Worm (Caenorhabditis elegans): ENCODE results near the gene mrpl-16.

DNA sequence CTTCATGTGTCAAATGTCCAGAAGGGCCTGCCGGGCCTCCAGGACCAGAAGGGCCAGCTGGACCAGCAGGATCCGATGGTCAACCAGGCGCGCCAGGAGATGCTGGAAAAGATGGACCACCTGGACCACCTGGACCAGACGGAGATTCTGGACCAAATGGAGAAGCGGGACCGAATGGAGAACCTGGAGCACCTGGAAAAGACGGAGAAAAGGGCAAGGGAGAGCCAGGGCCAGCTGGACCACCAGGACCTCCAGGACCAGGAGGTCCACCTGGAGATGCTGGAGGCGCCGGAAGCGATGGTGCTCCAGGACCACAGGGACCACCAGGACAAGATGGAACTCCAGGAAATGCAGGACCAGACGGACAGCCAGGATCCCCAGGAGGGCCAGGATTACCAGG is 44.5 kb downstream of the mrpl-16 start:
- TF ChIP-seq nhr-11 (tag; optimal IDR thresholded peaks at IDR 0.05) (no peak), fax-1 (tag; optimal IDR thresholded peaks at IDR 0.05) (no peak), ceh-2 (tag; optimal IDR thresholded peaks at IDR 0.05) (no peak), tbx-2 (tag; optimal IDR thresholded peaks at IDR 0.05) (no peak), pqm-1 (tag; optimal IDR thresholded peaks at IDR 0.05) (no peak), hlh-30 (tag; optimal IDR thresholded peaks at IDR 0.05; ENCODE audit: insufficient read depth) (no peak)
